Worm (Caenorhabditis elegans) whole organism, mixed stage, embryonic: ENCODE results near the gene dhhc-5.

Experiments used
- elt-3 ChIP-seq: fragments of 150-350 bp; optimal IDR thresholded peaks from 2 replicates; lab custom pipeline; 2014; ENCODE audit warnings: missing biosample characterization, missing genetic modification characterization
- snpc-4 ChIP-seq: fragments of 150-350 bp; optimal IDR thresholded peaks from 2 replicates; lab custom pipeline; 2014; ENCODE audit warnings: missing biosample characterization, missing genetic modification characterization
- unc-39 ChIP-seq: fragments of 150-350 bp; optimal IDR thresholded peaks from 2 replicates; lab custom pipeline; 2014; ENCODE audit warnings: missing biosample characterization, missing genetic modification characterization

ce11 chrIII:6797965-6798364, 50.9 kb downstream of the dhhc-5 start, which contains the start of gene R05H11.2:
- TF ChIP-seq snpc-4 (no peak), elt-3 (tag; lab: Kevin White, UChicago) (no peak), unc-39 (tag; lab: Kevin White, UChicago) (no peak)
